Worm (Caenorhabditis elegans) whole organism, mixed stage, embryonic: ENCODE data around the gene fbxa-131.

ENCODE experiments used
- elt-3 ChIP-seq: fragments of 150-350 bp; optimal IDR thresholded peaks from 2 replicates; lab custom pipeline; 2014; ENCODE audit warnings: missing biosample characterization, missing genetic modification characterization
- lsy-2 ChIP-seq: fragments of 150-350 bp; optimal IDR thresholded peaks from 2 replicates; lab custom pipeline; 2014; ENCODE audit warnings: missing biosample characterization, missing genetic modification characterization
- mep-1 ChIP-seq: fragments of 150-350 bp; optimal IDR thresholded peaks from 2 replicates; lab custom pipeline; 2017; ENCODE audit warnings: missing biosample characterization, missing genetic modification reagents, missing genetic modification characterization, inconsistent platforms
- nhr-12 ChIP-seq: fragments of 150-350 bp; optimal IDR thresholded peaks from 2 replicates; lab custom pipeline; 2014; ENCODE audit warnings: missing biosample characterization, missing genetic modification characterization
- nhr-237 ChIP-seq: fragments of 150-350 bp; optimal IDR thresholded peaks from 2 replicates; lab custom pipeline; 2014; ENCODE audit warnings: missing biosample characterization, missing genetic modification characterization
- sptf-1 ChIP-seq: sonication (generic microtip); optimal IDR thresholded peaks from 2 replicates; lab custom pipeline; 2017; ENCODE audit warnings: mild to moderate bottlenecking, missing genetic modification characterization, moderate library complexity, missing compliant biosample characterization
- ztf-11 ChIP-seq: fragments of 150-350 bp; optimal IDR thresholded peaks from 2 replicates; lab custom pipeline; 2014; ENCODE audit warnings: missing biosample characterization, missing genetic modification characterization

DNA sequence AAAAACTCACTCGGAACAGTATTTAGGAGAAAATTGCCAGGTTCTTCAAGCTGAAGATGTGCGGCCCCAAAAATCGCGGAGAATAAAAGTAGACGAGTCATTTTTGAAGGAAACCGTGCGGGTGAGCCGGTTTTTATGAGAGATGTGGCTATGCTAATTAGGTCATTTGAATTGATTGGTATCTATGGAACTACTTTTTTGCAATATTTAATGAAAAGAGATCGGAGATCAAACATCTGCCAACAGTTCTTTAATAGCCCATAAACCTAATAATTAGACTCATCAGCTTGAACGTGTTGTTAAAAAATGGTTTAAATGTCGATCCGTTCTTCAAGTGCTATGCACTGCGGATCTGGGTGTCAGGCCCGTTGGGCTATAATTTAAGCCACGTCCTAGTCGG is 22.8 kb upstream of the fbxa-131 start, which contains the start of gene Y43F8C.16:
- TF ChIP-seq nhr-12 (tag; lab: Kevin White, UChicago) (no peak), mep-1 (tag; lab: Kevin White, UChicago) (no peak), elt-3 (tag; lab: Kevin White, UChicago) (no peak), nhr-237 (no peak), ztf-11 (tag; lab: Kevin White, UChicago) (no peak), sptf-1 (tag; lab: Kevin White, UChicago) (no peak), lsy-2 (no peak)
